Worm (Caenorhabditis elegans) whole organism, midembryonic: ENCODE results near the gene Y44A6D.3.

ENCODE experiments used
- T22C8.4 ChIP-seq: fragments of 200-800 bp; sonication (Bioruptor generic); IDR thresholded peaks from 2 replicates; pipeline ENCODE4 v1.3.6; 2022; ENCODE audit warnings: missing genetic modification characterization, missing compliant biosample characterization
- cog-1 ChIP-seq: sonication (generic microtip); optimal IDR thresholded peaks from 2 replicates; lab custom pipeline; 2016; ENCODE audit warnings: missing genetic modification characterization, missing compliant biosample characterization
- ztf-29 ChIP-seq: fragments of 200-800 bp; sonication (Bioruptor generic); IDR thresholded peaks from 2 replicates; pipeline ENCODE4 v1.3.6; 2022; ENCODE audit warnings: missing genetic modification reagents, missing genetic modification characterization, missing compliant biosample characterization

ce11 chrV:20783642-20784041, 8.6 kb downstream of the Y44A6D.3 start:
- no peak for TF ChIP-seq ztf-29 (GFP tag; lab: Robert Waterston, UW)
- TF ChIP-seq T22C8.4 (GFP tag; lab: Robert Waterston, UW): no peak
- no peak for TF ChIP-seq cog-1 (tag; lab: Kevin White, UChicago)
